Fruit fly (Drosophila melanogaster): ENCODE data around the gene CG16743.

dm6 chr2L:10965962-10966361, 6.1 kb upstream of the CG16743 start:
- TF ChIP-seq CG10543 (GFP tag; optimal IDR thresholded peaks at IDR 0.05), result no peak
- TF ChIP-seq Fer2 (tag; optimal IDR thresholded peaks at IDR 0.05), result no peak
- TF ChIP-seq Neu2 (GFP tag; optimal IDR thresholded peaks at IDR 0.05; ENCODE audit: borderline replicate concordance), result no peak
- TF ChIP-seq zen2 (GFP tag; IDR thresholded peaks at IDR 0.05; ENCODE audit: partially characterized antibody), result no peak
- TF ChIP-seq CG6272 (GFP tag; IDR thresholded peaks at IDR 0.05), result no peak
- TF ChIP-seq CG6175 (GFP tag; IDR thresholded peaks at IDR 0.05), result no peak
